Worm (Caenorhabditis elegans) whole organism, L1 larva: Measurements from ENCODE around the gene srxa-10.

ENCODE experiments used
- C16A3.4 ChIP-seq: fragments of 150-350 bp; optimal IDR thresholded peaks from 2 replicates; lab custom pipeline; 2014; ENCODE audit warnings: missing biosample characterization, missing genetic modification characterization
- F16B12.6 ChIP-seq: fragments of 150-350 bp; optimal IDR thresholded peaks from 2 replicates; lab custom pipeline; 2014; ENCODE audit warnings: missing biosample characterization, missing genetic modification characterization
- aly-2 ChIP-seq: fragments of 150-350 bp; optimal IDR thresholded peaks from 2 replicates; lab custom pipeline; 2014; ENCODE audit warnings: missing biosample characterization, missing genetic modification characterization
- ama-1 ChIP-seq: fragments of 150-350 bp; optimal IDR thresholded peaks from 2 replicates; lab custom pipeline; 2014
- ceh-63 ChIP-seq: fragments of 200-800 bp; sonication (Bioruptor generic); optimal IDR thresholded peaks from 2 replicates; lab custom pipeline; 2018; ENCODE audit warnings: mild to moderate bottlenecking, missing genetic modification characterization, missing compliant biosample characterization
- efl-1 ChIP-seq, 4 experiments: fragments of 150-350 bp; optimal IDR thresholded peaks in 3 of 4; peaks in 1 of 4; 1 replicate in 1 of 4; 2 replicates in 3 of 4; lab custom pipeline; 2014; ENCODE audit warnings: missing biosample characterization in 2 of 4, missing genetic modification characterization in 2 of 4, missing genetic modification reagents in 2 of 4
- elt-2 ChIP-seq: sonication (generic microtip); optimal IDR thresholded peaks from 2 replicates; lab custom pipeline; 2016; ENCODE audit warnings: missing genetic modification characterization, mild to moderate bottlenecking, inconsistent platforms, missing compliant biosample characterization, missing genetic modification reagents
- elt-3 ChIP-seq, 6 experiments: fragments of 150-350 bp in 1 of 6; sonication (generic microtip); optimal IDR thresholded peaks; 2 replicates each; lab custom pipeline; 2017 to 2018; ENCODE audit warnings: missing biosample characterization in 6 of 6, missing genetic modification characterization in 6 of 6, inconsistent platforms in 1 of 6
- fkh-10 ChIP-seq: sonication (generic microtip); optimal IDR thresholded peaks from 2 replicates; lab custom pipeline; 2017; ENCODE audit warnings: missing biosample characterization, missing genetic modification reagents, missing genetic modification characterization
- hpl-2 ChIP-seq: fragments of 150-350 bp; optimal IDR thresholded peaks from 2 replicates; lab custom pipeline; 2014; ENCODE audit warnings: missing biosample characterization, missing genetic modification reagents, missing genetic modification characterization
- lin-14 ChIP-seq: fragments of 200-800 bp; sonication (Bioruptor generic); optimal IDR thresholded peaks from 2 replicates; lab custom pipeline; 2018; ENCODE audit warnings: mild to moderate bottlenecking, missing genetic modification characterization, moderate library complexity, missing compliant biosample characterization
- lin-35 ChIP-seq, 2 experiments: fragments of 150-350 bp; optimal IDR thresholded peaks; 2 replicates each; lab custom pipeline; 2014; ENCODE audit warnings: missing biosample characterization in 2 of 2, missing genetic modification characterization in 2 of 2, missing genetic modification reagents in 2 of 2
- lsy-2 ChIP-seq, 2 experiments: fragments of 150-350 bp; optimal IDR thresholded peaks; 2 replicates each; lab custom pipeline; 2014; ENCODE audit warnings: missing biosample characterization in 2 of 2, missing genetic modification characterization in 2 of 2
- mab-9 ChIP-seq: fragments of 200-800 bp; sonication (Bioruptor generic); IDR thresholded peaks from 2 replicates; pipeline ENCODE4 v1.3.6; 2022; ENCODE audit warnings: missing genetic modification reagents, missing genetic modification characterization, missing compliant biosample characterization
- mef-2 ChIP-seq: fragments of 150-350 bp; optimal IDR thresholded peaks from 2 replicates; lab custom pipeline; 2014; ENCODE audit warnings: missing biosample characterization, missing genetic modification characterization
- mep-1 ChIP-seq: fragments of 150-350 bp; optimal IDR thresholded peaks from 2 replicates; lab custom pipeline; 2014; ENCODE audit warnings: missing biosample characterization, missing genetic modification characterization
- nhr-19 ChIP-seq: fragments of 200-800 bp; sonication (Bioruptor generic); conservative IDR thresholded peaks from 2 replicates; pipeline ENCODE4 v1.3.6; 2022; ENCODE audit warnings: missing genetic modification characterization, missing compliant biosample characterization
- nhr-20 ChIP-seq: sonication (generic microtip); optimal IDR thresholded peaks from 2 replicates; lab custom pipeline; 2016; ENCODE audit warnings: mild to moderate bottlenecking, missing genetic modification characterization, missing compliant biosample characterization
- nhr-28 ChIP-seq: fragments of 150-350 bp; optimal IDR thresholded peaks from 2 replicates; lab custom pipeline; 2014; ENCODE audit warnings: missing biosample characterization, missing genetic modification characterization
- nhr-47 ChIP-seq: sonication (generic microtip); optimal IDR thresholded peaks from 2 replicates; lab custom pipeline; 2016; ENCODE audit warnings: mild to moderate bottlenecking, missing genetic modification characterization, moderate library complexity, missing compliant biosample characterization
- nhr-71 ChIP-seq: sonication (generic microtip); optimal IDR thresholded peaks from 2 replicates; lab custom pipeline; 2016; ENCODE audit warnings: mild to moderate bottlenecking, missing genetic modification characterization, moderate library complexity, missing compliant biosample characterization
- nhr-77 ChIP-seq: fragments of 150-350 bp; optimal IDR thresholded peaks from 2 replicates; lab custom pipeline; 2014; ENCODE audit warnings: missing biosample characterization, missing genetic modification characterization
- nhr-85 ChIP-seq: sonication (generic microtip); peaks from one replicate; lab custom pipeline; 2016; ENCODE audit warnings: missing genetic modification characterization, inconsistent platforms, missing compliant biosample characterization
- nhr-90 ChIP-seq: sonication (generic microtip); optimal IDR thresholded peaks from 2 replicates; lab custom pipeline; 2016; ENCODE audit warnings: mild to moderate bottlenecking, missing genetic modification characterization, missing compliant biosample characterization; ENCODE audit not compliant: poor library complexity
- pag-3 ChIP-seq: sonication (generic microtip); optimal IDR thresholded peaks from 2 replicates; lab custom pipeline; 2017; ENCODE audit warnings: missing genetic modification characterization, mild to moderate bottlenecking, missing compliant biosample characterization, antibody characterized with exemption, borderline replicate concordance; ENCODE audit not compliant: insufficient read depth
- pqm-1 ChIP-seq: sonication (generic microtip); optimal IDR thresholded peaks from 3 replicates; lab custom pipeline; 2017; ENCODE audit warnings: missing biosample characterization, missing genetic modification characterization
- rnt-1 ChIP-seq: sonication (generic microtip); optimal IDR thresholded peaks from 2 replicates; lab custom pipeline; 2016; ENCODE audit warnings: mild to moderate bottlenecking, missing genetic modification characterization, moderate library complexity, missing compliant biosample characterization
- snpc-4 ChIP-seq: fragments of 150-350 bp; optimal IDR thresholded peaks from 2 replicates; lab custom pipeline; 2014; ENCODE audit warnings: missing biosample characterization, missing genetic modification characterization
- snu-23 ChIP-seq: sonication (generic microtip); optimal IDR thresholded peaks from 2 replicates; lab custom pipeline; 2016; ENCODE audit warnings: missing genetic modification characterization, missing compliant biosample characterization
- tlp-1 ChIP-seq: fragments of 150-350 bp; optimal IDR thresholded peaks from 2 replicates; lab custom pipeline; 2014; ENCODE audit warnings: missing biosample characterization, missing genetic modification characterization
- unc-130 ChIP-seq: fragments of 150-350 bp; optimal IDR thresholded peaks from 2 replicates; lab custom pipeline; 2017; ENCODE audit warnings: missing biosample characterization, missing genetic modification characterization, inconsistent platforms
- unc-98 ChIP-seq: fragments of 200-800 bp; sonication (Bioruptor generic); IDR thresholded peaks from 2 replicates; pipeline ENCODE4 v1.3.6; 2022; ENCODE audit warnings: missing genetic modification characterization, missing compliant biosample characterization
- ztf-11 ChIP-seq, 2 experiments: sonication (generic microtip); optimal IDR thresholded peaks; 2 replicates each; lab custom pipeline; 2016 to 2017; ENCODE audit warnings: missing genetic modification characterization in 2 of 2, missing biosample characterization in 1 of 2, missing compliant biosample characterization in 1 of 2
- ztf-4 ChIP-seq: fragments of 150-350 bp; optimal IDR thresholded peaks from 2 replicates; lab custom pipeline; 2014; ENCODE audit warnings: missing biosample characterization, missing genetic modification characterization

The srxa-10 gene

ce11 chrIII:9789083-9789482 is 7.3 kb downstream of the srxa-10 start:
- TF ChIP-seq nhr-85 (tag; lab: Kevin White, UChicago) (no peak), ztf-11 (tag; optimal IDR thresholded peaks at IDR 0.05; lab: Kevin White, UChicago) (no peak), unc-130 (tag; lab: Kevin White, UChicago) (no peak), mef-2 (tag; lab: Kevin White, UChicago) (no peak), efl-1 (optimal IDR thresholded peaks at IDR 0.05; lab: Kevin White, UChicago) (no peak), efl-1 (GFP tag; optimal IDR thresholded peaks at IDR 0.05 in 1 of 2; lab: Kevin White, UChicago) (peak in 1 of 2 experiments; percentile 51)

ce11 chrIII:9786776-9787175 is 9.6 kb downstream of the srxa-10 start:
- TF ChIP-seq tlp-1 (tag; lab: Kevin White, UChicago) (no peak), unc-98 (GFP tag; lab: Robert Waterston, UW) (no peak), pqm-1 (tag; lab: Kevin White, UChicago) (no peak), F16B12.6 (tag; lab: Kevin White, UChicago) (no peak), elt-2 (tag; lab: Kevin White, UChicago) (peak; percentile 56), lin-35 (GFP tag; optimal IDR thresholded peaks at IDR 0.05; lab: Kevin White, UChicago) (peak in 1 of 2 experiments; percentile 15)

- TF ChIP-seq nhr-71 (tag; lab: Kevin White, UChicago) (peak; percentile 32), nhr-77 (tag; lab: Kevin White, UChicago) (no peak), mab-9 (GFP tag; lab: Robert Waterston, UW) (no peak), nhr-19 (GFP tag; lab: Robert Waterston, UW) (peak; percentile 37), tlp-1 (tag; lab: Kevin White, UChicago) (no peak), nhr-20 (tag; lab: Kevin White, UChicago) (peak; percentile 6), ztf-4 (tag; lab: Kevin White, UChicago) (peak; percentile 43), ceh-63 (GFP tag; lab: Kevin White, UChicago) (no peak), fkh-10 (GFP tag; lab: Kevin White, UChicago) (no peak), ztf-11 (tag; optimal IDR thresholded peaks at IDR 0.05; lab: Kevin White, UChicago) (no peak), elt-3 (tag; optimal IDR thresholded peaks at IDR 0.05; lab: Kevin White, UChicago) (peak in 1 of 6 experiments; percentile 16), elt-2 (tag; lab: Kevin White, UChicago) (peak; percentile 19), lin-14 (GFP tag; lab: Kevin White, UChicago) (no peak), aly-2 (tag; lab: Kevin White, UChicago) (peak; percentile 51), lin-35 (GFP tag; optimal IDR thresholded peaks at IDR 0.05; lab: Kevin White, UChicago) (peak in 1 of 2 experiments; percentile 4), lsy-2 (tag; optimal IDR thresholded peaks at IDR 0.05; lab: Kevin White, UChicago) (peak in 1 of 2 experiments; percentile 37), nhr-47 (tag; lab: Kevin White, UChicago) (peak; percentile 33), snpc-4 (no peak), nhr-28 (no peak), hpl-2 (GFP tag; lab: Kevin White, UChicago) (no peak), nhr-90 (tag; lab: Kevin White, UChicago) (peak; percentile 36), efl-1 (optimal IDR thresholded peaks at IDR 0.05; lab: Kevin White, UChicago) (peak in 1 of 2 experiments; percentile 7), efl-1 (GFP tag; optimal IDR thresholded peaks at IDR 0.05 in 1 of 2; lab: Kevin White, UChicago) (no peak), nhr-85 (tag; lab: Kevin White, UChicago) (peak; percentile 23), snu-23 (GFP tag; lab: Kevin White, UChicago) (peak; percentile 9), ama-1 (lab: Kevin White, UChicago) (peak; percentile 33), mef-2 (tag; lab: Kevin White, UChicago) (no peak), C16A3.4 (tag; lab: Kevin White, UChicago) (no peak), rnt-1 (tag; lab: Kevin White, UChicago) (no peak), pag-3 (tag; lab: Kevin White, UChicago) (no peak)
These were observed 13.2 kb downstream of the srxa-10 start for ce11 chrIII:9783133-9783590.

- TF ChIP-seq mep-1 (tag; lab: Kevin White, UChicago) (no peak), efl-1 (optimal IDR thresholded peaks at IDR 0.05; lab: Kevin White, UChicago) (no peak), efl-1 (GFP tag; optimal IDR thresholded peaks at IDR 0.05 in 1 of 2; lab: Kevin White, UChicago) (peak in 1 of 2 experiments; percentile 93)
These were observed 13.8 kb downstream of the srxa-10 start, which contains the start of gene R10E11.6 for ce11 chrIII:9782483-9783081. Gene R10E11.6, plus strand, starts transcription at chrIII:9783006.
